Fruit fly (Drosophila melanogaster): ENCODE data around the gene CG4558.

The CG4558 gene

DNA sequence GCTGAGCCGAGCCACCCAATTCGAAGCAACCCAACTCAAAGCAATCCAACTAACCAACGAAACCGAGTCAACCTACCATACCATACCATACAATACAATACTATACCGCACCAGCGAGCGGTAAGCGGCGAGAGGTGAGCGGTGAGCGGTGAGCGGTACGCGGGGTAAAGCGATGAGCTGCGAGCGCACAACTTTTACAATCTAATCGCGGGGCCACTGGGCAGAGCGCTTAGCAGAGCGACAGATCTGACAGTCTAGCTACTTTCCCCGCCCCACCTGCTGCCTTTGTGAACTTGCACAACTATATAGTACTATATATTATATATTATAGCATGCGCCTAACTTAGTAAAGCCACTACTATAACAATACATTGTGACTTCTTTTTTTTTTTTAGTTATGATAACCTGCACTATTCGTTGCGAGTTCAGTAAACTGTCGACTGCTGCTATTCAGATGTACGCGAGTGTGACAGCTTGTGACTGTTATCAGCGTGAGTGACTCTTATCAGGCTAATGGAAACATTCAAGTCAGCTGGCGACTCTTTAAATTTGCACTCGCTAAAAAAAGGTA lies 48.8 kb upstream of the CG4558 start (continued):
- TF ChIP-seq Jarid2 (GFP tag; optimal IDR thresholded peaks at IDR 0.05), result no peak
- TF ChIP-seq CG7372 (GFP tag; IDR thresholded peaks at IDR 0.05), result no peak
- no peak for TF ChIP-seq Fer2 (tag; optimal IDR thresholded peaks at IDR 0.05)
- TF ChIP-seq CG1024 (GFP tag; IDR thresholded peaks at IDR 0.05), result no peak
- TF ChIP-seq pzg (GFP tag; optimal IDR thresholded peaks at IDR 0.05), result peak; percentile 6
- no peak for TF ChIP-seq btn (GFP tag; optimal IDR thresholded peaks at IDR 0.05)
- no peak for TF ChIP-seq CG4707 (GFP tag; optimal IDR thresholded peaks at IDR 0.05)
- no peak for TF ChIP-seq CG18011 (GFP tag; optimal IDR thresholded peaks at IDR 0.05)
- TF ChIP-seq sna (GFP tag; IDR thresholded peaks at IDR 0.05; ENCODE audit: partially characterized antibody), result no peak
- TF ChIP-seq CG2116 (GFP tag; optimal IDR thresholded peaks at IDR 0.05), result no peak
- TF ChIP-seq ind (GFP tag; optimal IDR thresholded peaks at IDR 0.05), result peak; percentile 24
- no peak for TF ChIP-seq Stat92E (GFP tag; optimal IDR thresholded peaks at IDR 0.05)
- peak; percentile 45 for TF ChIP-seq CG4424 (GFP tag; optimal IDR thresholded peaks at IDR 0.05)
- TF ChIP-seq Lhr (GFP tag; optimal IDR thresholded peaks at IDR 0.05), result peak; percentile 9
- TF ChIP-seq crp (GFP tag; optimal IDR thresholded peaks at IDR 0.05), result peak in 1 of 2 experiments; percentile 26
- 0 out of 3 replicates have a peak, but pooled peaks have one; percentile 56 for TF ChIP-seq CG34422 (GFP tag; IDR thresholded peaks at IDR 0.05)
- peak; percentile 26 for TF ChIP-seq Ssrp (tag; optimal IDR thresholded peaks at IDR 0.05)
- TF ChIP-seq stc (GFP tag; IDR thresholded peaks at IDR 0.05), result peak; percentile 35
- TF ChIP-seq Xrp1 (GFP tag; IDR thresholded peaks at IDR 0.05), result peak; percentile 43; the same call in 1 of the 2 replicates
- TF ChIP-seq Hr39 (optimal IDR thresholded peaks at IDR 0.05), result no peak
- TF ChIP-seq CG3065 (GFP tag; optimal IDR thresholded peaks at IDR 0.05), result no peak
- TF ChIP-seq Eip74EF (GFP tag; optimal IDR thresholded peaks at IDR 0.05), result no peak
- no peak for TF ChIP-seq CrebB (tag; optimal IDR thresholded peaks at IDR 0.05)
- no peak for TF ChIP-seq gt (GFP tag; IDR thresholded peaks at IDR 0.05)
- TF ChIP-seq bab2 (GFP tag; optimal IDR thresholded peaks at IDR 0.05), result no peak
- TF ChIP-seq CG6272 (GFP tag; IDR thresholded peaks at IDR 0.05), result no peak
- TF ChIP-seq CG7357 (GFP tag; IDR thresholded peaks at IDR 0.05), result no peak
- no peak for TF ChIP-seq dm (GFP tag; optimal IDR thresholded peaks at IDR 0.05)
- no peak for TF ChIP-seq CG7786 (GFP tag; optimal IDR thresholded peaks at IDR 0.05)
- TF ChIP-seq Nf-YB (GFP tag; optimal IDR thresholded peaks at IDR 0.05), result no peak
- no peak for TF ChIP-seq Asciz (GFP tag; optimal IDR thresholded peaks at IDR 0.05)
- peak; percentile 50 for TF ChIP-seq dmrt99B (tag; optimal IDR thresholded peaks at IDR 0.05)
- no peak for TF ChIP-seq trh (GFP tag; optimal IDR thresholded peaks at IDR 0.05)
- TF ChIP-seq CG9609 (GFP tag; optimal IDR thresholded peaks at IDR 0.05), result no peak
- no peak for TF ChIP-seq ttk (GFP tag; IDR thresholded peaks at IDR 0.05)
- TF ChIP-seq CG12942 (GFP tag; optimal IDR thresholded peaks at IDR 0.05), result no peak
- peak in 1 of 2 experiments; percentile 42 for TF ChIP-seq bsh (GFP tag; optimal IDR thresholded peaks at IDR 0.05)
- TF ChIP-seq scrt (GFP tag; optimal IDR thresholded peaks at IDR 0.05), result peak; percentile 40
- no peak for TF ChIP-seq MTF-1 (GFP tag; optimal IDR thresholded peaks at IDR 0.05; ENCODE audit: borderline replicate concordance)
- TF ChIP-seq CTCF (GFP tag; optimal IDR thresholded peaks at IDR 0.05), result no peak
- peak; percentile 50 for TF ChIP-seq sens (GFP tag)
- peak; percentile 23; the same call in 1 of the 2 replicates for TF ChIP-seq HLH3B (GFP tag; IDR thresholded peaks at IDR 0.05)
- peak; percentile 54 for TF ChIP-seq CG2678 (tag; optimal IDR thresholded peaks at IDR 0.05)
- TF ChIP-seq seq (GFP tag; IDR thresholded peaks at IDR 0.05), result no peak
- peak; percentile 14 for TF ChIP-seq CG30431 (GFP tag; optimal IDR thresholded peaks at IDR 0.05)
- TF ChIP-seq mirr (GFP tag; optimal IDR thresholded peaks at IDR 0.05), result peak; percentile 60
- TF ChIP-seq Dp (GFP tag; optimal IDR thresholded peaks at IDR 0.05), result no peak
- no peak for TF ChIP-seq fd102C (GFP tag; optimal IDR thresholded peaks at IDR 0.05)
- TF ChIP-seq PHDP (tag; optimal IDR thresholded peaks at IDR 0.05), result peak; percentile 53
- TF ChIP-seq CG3847 (GFP tag; IDR thresholded peaks at IDR 0.05), result 0 out of 2 replicates have a peak, but pooled peaks have one; percentile 16

All from whole organism, embryonic.